Worm (Caenorhabditis elegans) whole organism, early embryonic: Measurements from ENCODE around the gene str-125.

ENCODE experiments used
- ama-1 ChIP-seq: fragments of 150-350 bp; optimal IDR thresholded peaks from 2 replicates; lab custom pipeline; 2014
- ceh-36 ChIP-seq: sonication (generic microtip); optimal IDR thresholded peaks from 2 replicates; lab custom pipeline; 2016; ENCODE audit warnings: missing genetic modification characterization, inconsistent platforms, missing compliant biosample characterization
- ets-7 ChIP-seq: sonication (generic microtip); optimal IDR thresholded peaks from 2 replicates; lab custom pipeline; 2016; ENCODE audit warnings: missing genotype, missing genetic modification characterization, missing compliant biosample characterization
- flt-1 ChIP-seq: fragments of 200-800 bp; sonication (Bioruptor generic); IDR thresholded peaks from 2 replicates; pipeline ENCODE4 v1.3.6; 2022; ENCODE audit warnings: missing genetic modification characterization, missing compliant biosample characterization
- hmg-4 ChIP-seq: fragments of 200-800 bp; sonication (Bioruptor generic); optimal IDR thresholded peaks from 2 replicates; lab custom pipeline; 2018; ENCODE audit warnings: mild to moderate bottlenecking, missing genetic modification characterization, missing compliant biosample characterization
- tbx-11 ChIP-seq: fragments of 200-800 bp; sonication (Bioruptor generic); IDR thresholded peaks from 2 replicates; pipeline ENCODE4 v1.3.6; 2022; ENCODE audit warnings: missing genetic modification characterization, missing compliant biosample characterization

DNA sequence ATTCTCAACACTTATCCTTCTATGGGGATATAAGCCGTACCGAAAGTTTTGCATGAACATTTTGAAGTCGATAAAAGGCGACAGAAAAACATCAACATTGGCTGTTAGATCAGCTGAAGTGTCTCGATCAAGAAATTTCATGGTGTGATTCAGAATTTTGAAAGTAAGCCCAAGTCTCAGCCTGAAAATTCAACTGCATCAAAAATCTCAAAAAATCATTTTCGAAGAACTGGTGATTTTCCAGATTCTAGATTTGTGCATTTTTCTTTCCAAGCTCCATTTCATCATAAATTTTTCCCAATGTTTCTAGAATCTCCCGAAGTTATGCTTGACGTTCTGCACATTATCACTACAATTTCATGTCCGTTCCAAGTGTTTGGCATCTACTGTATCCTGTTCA, 11.1 kb downstream of the str-125 start, which contains the start of gene srh-255:
- TF ChIP-seq ama-1 (no peak), ets-7 (tag; lab: Kevin White, UChicago) (no peak), flt-1 (GFP tag; lab: Robert Waterston, UW) (no peak), tbx-11 (GFP tag; lab: Robert Waterston, UW) (no peak), hmg-4 (GFP tag; lab: Kevin White, UChicago) (no peak), ceh-36 (tag; lab: Kevin White, UChicago) (no peak)
